Fruit fly (Drosophila melanogaster) whole organism, embryonic: ENCODE results near the gene ND-B16.6.

Source experiments
- ATbp ChIP-seq: fragments of 200-800 bp; sonication (Bioruptor generic); optimal IDR thresholded peaks from 2 replicates; lab custom pipeline; 2017; ENCODE audit warnings: missing biosample characterization, mild to moderate bottlenecking, missing genetic modification characterization, missing genetic modification reagents
- Atf-2 ChIP-seq: fragments of 200-800 bp; sonication (Bioruptor generic); optimal IDR thresholded peaks from 2 replicates; lab custom pipeline; 2016; ENCODE audit warnings: missing biosample characterization, missing genetic modification characterization
- B-H1 ChIP-seq: fragments of 200-800 bp; sonication (Bioruptor generic); IDR thresholded peaks from 3 replicates; pipeline ENCODE4 v1.3.6; 2022; ENCODE audit warnings: missing biosample characterization, missing genetic modification characterization
- CG10565 ChIP-seq: fragments of 200-800 bp; sonication (Bioruptor generic); optimal IDR thresholded peaks from 3 replicates; lab custom pipeline; 2016; ENCODE audit warnings: missing biosample characterization, mild to moderate bottlenecking, missing genetic modification characterization
- CG16863 ChIP-seq: fragments of 200-800 bp; sonication (Bioruptor generic); optimal IDR thresholded peaks from 3 replicates; lab custom pipeline; 2016; ENCODE audit warnings: missing biosample characterization, missing genetic modification characterization
- CG17385 ChIP-seq: fragments of 200-800 bp; sonication (Bioruptor generic); optimal IDR thresholded peaks from 3 replicates; lab custom pipeline; 2018; ENCODE audit warnings: missing biosample characterization, mild to moderate bottlenecking, missing genetic modification characterization
- CG18011 ChIP-seq: fragments of 200-800 bp; sonication (Bioruptor generic); optimal IDR thresholded peaks from 2 replicates; lab custom pipeline; 2017; ENCODE audit warnings: missing biosample characterization, missing genetic modification characterization, mild to moderate bottlenecking, moderate library complexity, missing genotype
- CG32532 ChIP-seq: fragments of 200-800 bp; sonication (Bioruptor generic); IDR thresholded peaks from 2 replicates; pipeline ENCODE4 v1.3.6; 2022; ENCODE audit warnings: missing biosample characterization, missing genetic modification characterization
- CG3407 ChIP-seq: fragments of 200-800 bp; sonication (Bioruptor generic); optimal IDR thresholded peaks from 2 replicates; lab custom pipeline; 2018; ENCODE audit warnings: missing biosample characterization, mild to moderate bottlenecking, missing genetic modification characterization
- CG34376 ChIP-seq: fragments of 200-800 bp; sonication (Bioruptor generic); optimal IDR thresholded peaks from 2 replicates; lab custom pipeline; 2018; ENCODE audit warnings: missing biosample characterization, mild to moderate bottlenecking, missing genetic modification characterization
- CG4360 ChIP-seq: fragments of 200-800 bp; sonication (Bioruptor generic); IDR thresholded peaks from 2 replicates; pipeline ENCODE4 v1.3.6; 2022; ENCODE audit warnings: missing biosample characterization, missing genetic modification characterization
- CG5245 ChIP-seq: fragments of 200-800 bp; sonication (Bioruptor generic); optimal IDR thresholded peaks from 3 replicates; lab custom pipeline; 2016; ENCODE audit warnings: missing biosample characterization, missing genetic modification characterization
- CG6272 ChIP-seq: fragments of 200-800 bp; sonication (Bioruptor generic); IDR thresholded peaks from 2 replicates; pipeline ENCODE4 v1.3.6; 2022; ENCODE audit warnings: missing biosample characterization, missing genetic modification characterization
- CG6654 ChIP-seq: fragments of 200-800 bp; sonication (Bioruptor generic); optimal IDR thresholded peaks from 2 replicates; lab custom pipeline; 2017; ENCODE audit warnings: missing biosample characterization, mild to moderate bottlenecking, missing genetic modification characterization
- CG8089 ChIP-seq: fragments of 200-800 bp; sonication (Bioruptor generic); optimal IDR thresholded peaks from 3 replicates; lab custom pipeline; 2016; ENCODE audit warnings: missing biosample characterization, missing genetic modification characterization
- CG9932 ChIP-seq: fragments of 200-800 bp; sonication (Bioruptor generic); IDR thresholded peaks from 2 replicates; pipeline ENCODE4 v1.3.6; 2022; ENCODE audit warnings: missing biosample characterization, missing genetic modification characterization
- CrebB ChIP-seq: fragments of 200-800 bp; sonication (Bioruptor generic); optimal IDR thresholded peaks from 3 replicates; lab custom pipeline; 2018; ENCODE audit warnings: missing biosample characterization, mild to moderate bottlenecking, missing genetic modification characterization
- Dip3 ChIP-seq: fragments of 200-800 bp; sonication (Bioruptor generic); optimal IDR thresholded peaks from 3 replicates; lab custom pipeline; 2016; ENCODE audit warnings: missing biosample characterization, missing genetic modification characterization
- Dref ChIP-seq: fragments of 200-800 bp; sonication (Bioruptor generic); IDR thresholded peaks from 2 replicates; pipeline ENCODE4 v1.3.6; 2022; ENCODE audit warnings: missing biosample characterization, missing genetic modification characterization
- Lim3 ChIP-seq: fragments of 200-800 bp; sonication (Bioruptor generic); IDR thresholded peaks from 2 replicates; pipeline ENCODE4 v1.3.6; 2022; ENCODE audit warnings: missing biosample characterization, missing genetic modification characterization
- Nf-YB ChIP-seq: fragments of 200-800 bp; sonication (Bioruptor generic); optimal IDR thresholded peaks from 3 replicates; lab custom pipeline; 2019; ENCODE audit warnings: missing biosample characterization, mild to moderate bottlenecking, missing genetic modification characterization, moderate library complexity
- Optix ChIP-seq: fragments of 200-800 bp; sonication (Bioruptor generic); IDR thresholded peaks from 3 replicates; pipeline ENCODE4 v1.3.6; 2022; ENCODE audit warnings: missing biosample characterization, missing genetic modification characterization
- Pdp1 ChIP-seq, 2 experiments: fragments of 200-800 bp; sonication (Bioruptor generic); optimal IDR thresholded peaks; 3 replicates each; lab custom pipeline; 2016; ENCODE audit warnings: missing biosample characterization in 2 of 2, missing genetic modification characterization in 2 of 2, mild to moderate bottlenecking in 1 of 2, moderate library complexity in 1 of 2
- Rfx ChIP-seq: fragments of 200-800 bp; sonication (Bioruptor generic); IDR thresholded peaks from 2 replicates; pipeline ENCODE4 v1.3.6; 2022; ENCODE audit warnings: missing biosample characterization, missing genetic modification characterization
- al ChIP-seq: fragments of 200-800 bp; sonication (Bioruptor generic); IDR thresholded peaks from 2 replicates; pipeline ENCODE4 v1.3.6; 2022; ENCODE audit warnings: missing biosample characterization, missing genetic modification characterization
- chn ChIP-seq: fragments of 200-800 bp; sonication (Bioruptor generic); optimal IDR thresholded peaks from 2 replicates; lab custom pipeline; 2016; ENCODE audit warnings: missing biosample characterization, missing genetic modification characterization
- emc ChIP-seq: fragments of 200-800 bp; sonication (Bioruptor generic); optimal IDR thresholded peaks from 2 replicates; lab custom pipeline; 2016; ENCODE audit warnings: missing biosample characterization, missing genetic modification characterization
- fd64A ChIP-seq: fragments of 200-800 bp; sonication (Bioruptor generic); optimal IDR thresholded peaks from 3 replicates; lab custom pipeline; 2018; ENCODE audit warnings: missing biosample characterization, mild to moderate bottlenecking, missing genetic modification characterization
- gcm ChIP-seq: fragments of 200-800 bp; sonication (Bioruptor generic); optimal IDR thresholded peaks from 2 replicates; lab custom pipeline; 2019; ENCODE audit warnings: missing biosample characterization, mild to moderate bottlenecking, missing genetic modification characterization, moderate library complexity
- gem ChIP-seq: fragments of 200-800 bp; sonication (Bioruptor generic); optimal IDR thresholded peaks from 2 replicates; lab custom pipeline; 2019; ENCODE audit warnings: missing biosample characterization, mild to moderate bottlenecking, missing genetic modification characterization, moderate library complexity
- gro ChIP-seq: fragments of 200-800 bp; sonication (Bioruptor generic); optimal IDR thresholded peaks from 2 replicates; lab custom pipeline; 2016; ENCODE audit warnings: missing biosample characterization, missing genetic modification characterization
- ind ChIP-seq: fragments of 200-800 bp; sonication (Bioruptor generic); optimal IDR thresholded peaks from 3 replicates; lab custom pipeline; 2016; ENCODE audit warnings: missing biosample characterization, missing genetic modification characterization
- luna ChIP-seq: fragments of 200-800 bp; sonication (Bioruptor generic); optimal IDR thresholded peaks from 2 replicates; lab custom pipeline; 2016; ENCODE audit warnings: missing biosample characterization, missing genetic modification characterization
- mld ChIP-seq: fragments of 200-800 bp; sonication (Bioruptor generic); IDR thresholded peaks from 3 replicates; pipeline ENCODE4 v1.3.6; 2022; ENCODE audit warnings: missing biosample characterization, missing genetic modification characterization; ENCODE audit not compliant: partially characterized antibody
- psq ChIP-seq: fragments of 200-800 bp; sonication (Bioruptor generic); optimal IDR thresholded peaks from 2 replicates; lab custom pipeline; 2017; ENCODE audit warnings: missing biosample characterization, missing genetic modification characterization
- seq ChIP-seq: fragments of 200-800 bp; sonication (Bioruptor generic); IDR thresholded peaks from 2 replicates; pipeline ENCODE4 v1.3.6; 2022; ENCODE audit warnings: missing biosample characterization, missing genetic modification characterization
- shn ChIP-seq: fragments of 200-800 bp; sonication (Bioruptor generic); optimal IDR thresholded peaks from 3 replicates; lab custom pipeline; 2016; ENCODE audit warnings: missing biosample characterization, missing genetic modification characterization
- wek ChIP-seq: fragments of 200-800 bp; sonication (Bioruptor generic); optimal IDR thresholded peaks from 3 replicates; lab custom pipeline; 2018; ENCODE audit warnings: missing biosample characterization, mild to moderate bottlenecking, missing genetic modification characterization, moderate library complexity

Gene ND-B16.6

dm6 chrX:6339970-6340548 lies 10.1 kb downstream of the ND-B16.6 start (continued):
- TF ChIP-seq al (peak; percentile 41; the same call in 1 of the 2 replicates), CG16863 (GFP tag; lab: Kevin White, UChicago) (no peak), CG32532 (GFP tag; lab: Robert Waterston, UW) (peak; percentile 73), Pdp1 (GFP tag; optimal IDR thresholded peaks at IDR 0.05; lab: Kevin White, UChicago) (peak; percentile 25 to 51), B-H1 (GFP tag; lab: Robert Waterston, UW) (peak; percentile 32; the same call in 2 of the 3 replicates), emc (no peak), CG9932 (GFP tag; lab: Robert Waterston, UW) (peak; percentile 64), psq (GFP tag; lab: Kevin White, UChicago) (peak; percentile 93), luna (GFP tag; lab: Kevin White, UChicago) (no peak), CG4360 (GFP tag; lab: Robert Waterston, UW) (peak; percentile 43; the same call in 1 of the 2 replicates), Atf-2 (GFP tag; lab: Kevin White, UChicago) (no peak), gem (tag; lab: Kevin White, UChicago) (peak; percentile 71), fd64A (GFP tag; lab: Kevin White, UChicago) (peak; percentile 27), CG34376 (GFP tag; lab: Kevin White, UChicago) (no peak), Optix (GFP tag; lab: Robert Waterston, UW) (peak; percentile 35; the same call in 1 of the 3 replicates), Dref (GFP tag; lab: Robert Waterston, UW) (no peak), CG6654 (GFP tag; lab: Kevin White, UChicago) (no peak), CG6272 (no peak), Nf-YB (GFP tag; lab: Kevin White, UChicago) (no peak), ind (GFP tag; lab: Kevin White, UChicago) (peak; percentile 53), gro (GFP tag; lab: Kevin White, UChicago) (peak; percentile 65), Dip3 (GFP tag; lab: Kevin White, UChicago) (peak; percentile 51), gcm (GFP tag; lab: Kevin White, UChicago) (peak; percentile 24), CG5245 (GFP tag; lab: Kevin White, UChicago) (no peak), chn (GFP tag; lab: Kevin White, UChicago) (peak; percentile 22), Rfx (GFP tag; lab: Robert Waterston, UW) (peak; percentile 70), CrebB (tag; lab: Kevin White, UChicago) (peak; percentile 42), seq (GFP tag; lab: Robert Waterston, UW) (0 out of 2 replicates have a peak, but pooled peaks have one; percentile 28), mld (GFP tag; lab: Robert Waterston, UW) (no peak), CG10565 (GFP tag; lab: Kevin White, UChicago) (no peak), CG18011 (GFP tag; lab: Kevin White, UChicago) (no peak), Lim3 (GFP tag; lab: Robert Waterston, UW) (no peak), CG17385 (GFP tag; lab: Kevin White, UChicago) (peak; percentile 36), shn (GFP tag; lab: Kevin White, UChicago) (peak; percentile 24), ATbp (peak; percentile 65), wek (GFP tag; lab: Kevin White, UChicago) (no peak), CG8089 (GFP tag; lab: Kevin White, UChicago) (no peak), CG3407 (GFP tag; lab: Kevin White, UChicago) (peak; percentile 28)
